Fruit fly (Drosophila melanogaster) whole organism, embryonic: ENCODE results near the gene AstC.

ENCODE experiments used
- Adf1 ChIP-seq: fragments of 200-800 bp; sonication (Bioruptor generic); IDR thresholded peaks from 2 replicates; pipeline ENCODE4 v1.3.6; 2022; ENCODE audit warnings: missing biosample characterization, missing genetic modification characterization
- Antp ChIP-seq: fragments of 200-800 bp; sonication (Bioruptor generic); optimal IDR thresholded peaks from 3 replicates; lab custom pipeline; 2016; ENCODE audit warnings: missing biosample characterization, missing genetic modification characterization
- CG10543 ChIP-seq: fragments of 200-800 bp; sonication (Bioruptor generic); optimal IDR thresholded peaks from 3 replicates; lab custom pipeline; 2017; ENCODE audit warnings: missing biosample characterization, mild to moderate bottlenecking, missing genetic modification characterization, moderate library complexity
- CG11247 ChIP-seq: fragments of 200-800 bp; sonication (Bioruptor generic); IDR thresholded peaks from 2 replicates; pipeline ENCODE4 v1.3.6; 2022; ENCODE audit warnings: missing biosample characterization, missing genetic modification characterization
- CG11456 ChIP-seq: fragments of 200-800 bp; sonication (Bioruptor generic); IDR thresholded peaks from 3 replicates; pipeline ENCODE4 v1.3.6; 2022; ENCODE audit warnings: missing biosample characterization, missing genetic modification characterization
- CG11504 ChIP-seq: fragments of 200-800 bp; sonication (Bioruptor generic); optimal IDR thresholded peaks from 3 replicates; lab custom pipeline; 2019; ENCODE audit warnings: missing biosample characterization, mild to moderate bottlenecking, missing genetic modification characterization, moderate library complexity
- CG11560 ChIP-seq: fragments of 200-800 bp; sonication (Bioruptor generic); IDR thresholded peaks from 3 replicates; pipeline ENCODE4 v1.3.6; 2022; ENCODE audit warnings: missing biosample characterization, missing genetic modification characterization
- CG12236 ChIP-seq: fragments of 200-800 bp; sonication (Bioruptor generic); optimal IDR thresholded peaks from 2 replicates; lab custom pipeline; 2016; ENCODE audit warnings: missing biosample characterization, missing genetic modification characterization
- CG1233 ChIP-seq: fragments of 200-800 bp; sonication (Bioruptor generic); optimal IDR thresholded peaks from 4 replicates; lab custom pipeline; 2018; ENCODE audit warnings: missing biosample characterization, mild to moderate bottlenecking, missing genetic modification characterization
- CG13296 ChIP-seq: fragments of 200-800 bp; sonication (Bioruptor generic); optimal IDR thresholded peaks from 3 replicates; lab custom pipeline; 2018; ENCODE audit warnings: missing biosample characterization, mild to moderate bottlenecking, missing genetic modification characterization
- CG13894 ChIP-seq: fragments of 200-800 bp; sonication (Bioruptor generic); optimal IDR thresholded peaks from 3 replicates; lab custom pipeline; 2018; ENCODE audit warnings: missing biosample characterization, mild to moderate bottlenecking, missing genetic modification characterization, moderate library complexity
- CG14667 ChIP-seq: fragments of 200-800 bp; sonication (Bioruptor generic); IDR thresholded peaks from 2 replicates; pipeline ENCODE4 v1.3.6; 2022; ENCODE audit warnings: missing biosample characterization, missing genetic modification characterization
- CG14710 ChIP-seq: fragments of 200-800 bp; sonication (Bioruptor generic); optimal IDR thresholded peaks from 3 replicates; lab custom pipeline; 2019; ENCODE audit warnings: missing biosample characterization, mild to moderate bottlenecking, missing genetic modification characterization, moderate library complexity
- CG1529 ChIP-seq: fragments of 200-800 bp; sonication (Bioruptor generic); optimal IDR thresholded peaks from 3 replicates; lab custom pipeline; 2018; ENCODE audit warnings: missing biosample characterization, missing genetic modification characterization
- CG1602 ChIP-seq: fragments of 200-800 bp; sonication (Bioruptor generic); optimal IDR thresholded peaks from 3 replicates; lab custom pipeline; 2016; ENCODE audit warnings: missing biosample characterization, missing genetic modification characterization
- CG33557 ChIP-seq: fragments of 200-800 bp; sonication (Bioruptor generic); optimal IDR thresholded peaks from 2 replicates; lab custom pipeline; 2019; ENCODE audit warnings: missing biosample characterization, mild to moderate bottlenecking, missing genetic modification characterization, moderate library complexity
- CG3847 ChIP-seq: fragments of 200-800 bp; sonication (Bioruptor generic); IDR thresholded peaks from 2 replicates; pipeline ENCODE4 v1.3.6; 2022; ENCODE audit warnings: missing biosample characterization, missing genetic modification characterization
- CG8765 ChIP-seq: fragments of 200-800 bp; sonication (Bioruptor generic); IDR thresholded peaks from 2 replicates; pipeline ENCODE4 v1.3.6; 2022; ENCODE audit warnings: missing biosample characterization, missing genetic modification characterization
- Doc3 ChIP-seq: fragments of 200-800 bp; sonication (Bioruptor generic); IDR thresholded peaks from 3 replicates; pipeline ENCODE4 v1.3.6; 2022; ENCODE audit warnings: missing biosample characterization, missing genetic modification characterization; ENCODE audit not compliant: partially characterized antibody
- E2f1 ChIP-seq: fragments of 200-800 bp; sonication (Bioruptor generic); IDR thresholded peaks from 2 replicates; pipeline ENCODE4 v1.3.6; 2022; ENCODE audit warnings: missing biosample characterization, missing genetic modification characterization
- HLH3B ChIP-seq: fragments of 200-800 bp; sonication (Bioruptor generic); IDR thresholded peaks from 2 replicates; pipeline ENCODE4 v1.3.6; 2022; ENCODE audit warnings: missing biosample characterization, missing genetic modification characterization
- HLHmδ ChIP-seq: fragments of 200-800 bp; sonication (Bioruptor generic); optimal IDR thresholded peaks from 2 replicates; lab custom pipeline; 2018; ENCODE audit warnings: missing biosample characterization, mild to moderate bottlenecking, missing genetic modification characterization, moderate library complexity
- Hr3 ChIP-seq: fragments of 200-800 bp; sonication (Bioruptor generic); optimal IDR thresholded peaks from 3 replicates; lab custom pipeline; 2016; ENCODE audit warnings: missing biosample characterization, missing genetic modification characterization
- Hr51 ChIP-seq, 2 experiments: fragments of 200-800 bp; sonication (Bioruptor generic); optimal IDR thresholded peaks; 2 replicates in 1 of 2; 3 replicates in 1 of 2; lab custom pipeline; 2016 to 2018; ENCODE audit warnings: missing biosample characterization in 2 of 2, missing genetic modification characterization in 2 of 2, mild to moderate bottlenecking in 1 of 2, moderate library complexity in 1 of 2
- Jarid2 ChIP-seq: fragments of 200-800 bp; sonication (Bioruptor generic); optimal IDR thresholded peaks from 3 replicates; lab custom pipeline; 2017; ENCODE audit warnings: mild to moderate bottlenecking, missing biosample characterization, missing genetic modification reagents, missing genetic modification characterization
- MBD-R2 ChIP-seq: fragments of 200-800 bp; sonication (Bioruptor generic); IDR thresholded peaks from 2 replicates; pipeline ENCODE4 v1.3.6; 2022; ENCODE audit warnings: missing biosample characterization, missing genetic modification characterization
- Ravus ChIP-seq: fragments of 200-800 bp; sonication (Bioruptor generic); IDR thresholded peaks from 2 replicates; pipeline ENCODE4 v1.3.6; 2022; ENCODE audit warnings: missing biosample characterization, missing genetic modification characterization
- Sox100B ChIP-seq: fragments of 200-800 bp; sonication (Bioruptor generic); optimal IDR thresholded peaks from 3 replicates; lab custom pipeline; 2018; ENCODE audit warnings: missing biosample characterization, mild to moderate bottlenecking, missing genetic modification characterization
- Usf ChIP-seq: fragments of 200-800 bp; sonication (Bioruptor generic); optimal IDR thresholded peaks from 2 replicates; lab custom pipeline; 2017; ENCODE audit warnings: missing genotype, missing biosample characterization, missing genetic modification characterization
- ap ChIP-seq: fragments of 200-800 bp; sonication (Bioruptor generic); IDR thresholded peaks from 2 replicates; pipeline ENCODE4 v1.3.6; 2022; ENCODE audit warnings: missing biosample characterization, missing genetic modification characterization
- bcd ChIP-seq: fragments of 200-800 bp; sonication (Bioruptor generic); optimal IDR thresholded peaks from 2 replicates; lab custom pipeline; 2017; ENCODE audit warnings: missing biosample characterization, mild to moderate bottlenecking, missing genetic modification characterization
- corto ChIP-seq: fragments of 200-800 bp; sonication (Bioruptor generic); optimal IDR thresholded peaks from 2 replicates; lab custom pipeline; 2016; ENCODE audit warnings: missing biosample characterization, mild to moderate bottlenecking, missing genetic modification characterization, moderate library complexity
- dimm ChIP-seq: fragments of 200-800 bp; sonication (Bioruptor generic); IDR thresholded peaks from 2 replicates; pipeline ENCODE4 v1.3.6; 2022; ENCODE audit warnings: missing biosample characterization, missing genetic modification characterization
- emc ChIP-seq: fragments of 200-800 bp; sonication (Bioruptor generic); optimal IDR thresholded peaks from 2 replicates; lab custom pipeline; 2016; ENCODE audit warnings: missing biosample characterization, missing genetic modification characterization
- gcm2 ChIP-seq: fragments of 200-800 bp; sonication (Bioruptor generic); optimal IDR thresholded peaks from 2 replicates; lab custom pipeline; 2016; ENCODE audit warnings: missing biosample characterization, missing genetic modification characterization
- lbe ChIP-seq: fragments of 200-800 bp; sonication (Bioruptor generic); optimal IDR thresholded peaks from 2 replicates; lab custom pipeline; 2016; ENCODE audit warnings: missing biosample characterization, mild to moderate bottlenecking, missing genetic modification characterization
- lola ChIP-seq, 3 experiments: fragments of >200 bp in 2 of 3; fragments of 200-800 bp in 1 of 3; sonication (Bioruptor generic) in 1 of 3; optimal IDR thresholded peaks; 2 replicates each; lab custom pipeline; 2017 to 2019; ENCODE audit warnings: missing biosample characterization in 3 of 3, missing genetic modification characterization in 3 of 3, mild to moderate bottlenecking in 1 of 3, moderate library complexity in 1 of 3
- mld ChIP-seq: fragments of 200-800 bp; sonication (Bioruptor generic); IDR thresholded peaks from 3 replicates; pipeline ENCODE4 v1.3.6; 2022; ENCODE audit warnings: missing biosample characterization, missing genetic modification characterization; ENCODE audit not compliant: partially characterized antibody
- nom ChIP-seq: fragments of 200-800 bp; sonication (Bioruptor generic); optimal IDR thresholded peaks from 2 replicates; lab custom pipeline; 2017; ENCODE audit warnings: missing biosample characterization, missing genetic modification characterization, mild to moderate bottlenecking, moderate library complexity, missing genetic modification reagents
- org-1 ChIP-seq: fragments of 200-800 bp; sonication (Bioruptor generic); optimal IDR thresholded peaks from 2 replicates; lab custom pipeline; 2017; ENCODE audit warnings: missing biosample characterization, missing genetic modification characterization
- pfk ChIP-seq: fragments of 200-800 bp; sonication (Bioruptor generic); optimal IDR thresholded peaks from 2 replicates; lab custom pipeline; 2018; ENCODE audit warnings: missing biosample characterization, mild to moderate bottlenecking, missing genetic modification characterization, moderate library complexity
- pita ChIP-seq: fragments of 200-800 bp; sonication (Bioruptor generic); optimal IDR thresholded peaks from 2 replicates; lab custom pipeline; 2017; ENCODE audit warnings: missing biosample characterization, mild to moderate bottlenecking, missing genetic modification characterization
- pros ChIP-seq: fragments of 200-800 bp; sonication (Bioruptor generic); optimal IDR thresholded peaks from 3 replicates; lab custom pipeline; 2019; ENCODE audit warnings: missing biosample characterization, mild to moderate bottlenecking, missing genetic modification characterization, moderate library complexity
- psq ChIP-seq: fragments of 200-800 bp; sonication (Bioruptor generic); optimal IDR thresholded peaks from 2 replicates; lab custom pipeline; 2017; ENCODE audit warnings: missing biosample characterization, missing genetic modification characterization
- ranshi ChIP-seq: fragments of 200-800 bp; sonication (Bioruptor generic); IDR thresholded peaks from 2 replicates; pipeline ENCODE4 v1.3.6; 2022; ENCODE audit warnings: missing biosample characterization, missing genetic modification characterization
- schlank ChIP-seq: fragments of 200-800 bp; sonication (Bioruptor generic); optimal IDR thresholded peaks from 2 replicates; lab custom pipeline; 2018; ENCODE audit warnings: missing biosample characterization, mild to moderate bottlenecking, missing genetic modification characterization
- seq ChIP-seq: fragments of 200-800 bp; sonication (Bioruptor generic); IDR thresholded peaks from 2 replicates; pipeline ENCODE4 v1.3.6; 2022; ENCODE audit warnings: missing biosample characterization, missing genetic modification characterization
- tap ChIP-seq: fragments of 200-800 bp; optimal IDR thresholded peaks from 3 replicates; lab custom pipeline; 2019; ENCODE audit warnings: missing biosample characterization, mild to moderate bottlenecking, missing genetic modification characterization, moderate library complexity
- tio ChIP-seq: fragments of 200-800 bp; sonication (Bioruptor generic); optimal IDR thresholded peaks from 2 replicates; lab custom pipeline; 2017; ENCODE audit warnings: missing biosample characterization, missing genetic modification characterization, inconsistent platforms

AstC gene

dm6 chr2L:11044678-11045466 lies 36.3 kb downstream of the AstC start (continued):
- TF ChIP-seq CG1602 (no peak), corto (peak; percentile 71), emc (no peak), CG11504 (tag; lab: Kevin White, UChicago) (peak; percentile 47), Antp (GFP tag; lab: Kevin White, UChicago) (no peak), Hr51 (GFP tag; optimal IDR thresholded peaks at IDR 0.05; lab: Kevin White, UChicago) (peak in 1 of 2 experiments; percentile 28), Sox100B (GFP tag; lab: Kevin White, UChicago) (peak; percentile 14), CG33557 (GFP tag; lab: Kevin White, UChicago) (peak; percentile 64), CG1233 (GFP tag; lab: Kevin White, UChicago) (peak; percentile 61), CG12236 (no peak), Adf1 (GFP tag; lab: Robert Waterston, UW) (peak; percentile 71), Hr3 (GFP tag; lab: Kevin White, UChicago) (no peak), Ravus (GFP tag; lab: Robert Waterston, UW) (no peak), seq (GFP tag; lab: Robert Waterston, UW) (peak; percentile 46; the same call in 1 of the 2 replicates), org-1 (peak; percentile 55), lola (GFP tag; optimal IDR thresholded peaks at IDR 0.05; lab: Kevin White, UChicago) (peak in 1 of 3 experiments; percentile 40), Jarid2 (no peak), dimm (GFP tag; lab: Robert Waterston, UW) (no peak), CG11560 (no peak), mld (GFP tag; lab: Robert Waterston, UW) (no peak), tap (tag; lab: Kevin White, UChicago) (peak; percentile 25), lbe (peak; percentile 53), gcm2 (GFP tag; lab: Kevin White, UChicago) (no peak), HLH3B (GFP tag; lab: Robert Waterston, UW) (no peak; the same call in 1 of the 2 replicates), CG13296 (GFP tag; lab: Kevin White, UChicago) (peak; percentile 62), pita (GFP tag; lab: Kevin White, UChicago) (no peak), CG3847 (GFP tag; lab: Robert Waterston, UW) (0 out of 2 replicates have a peak, but pooled peaks have one; percentile 6), CG11247 (no peak), CG8765 (no peak), HLHmδ (GFP tag; lab: Kevin White, UChicago) (peak; percentile 19), pfk (GFP tag; lab: Kevin White, UChicago) (peak; percentile 36), CG13894 (tag; lab: Kevin White, UChicago) (no peak), bcd (GFP tag; lab: Kevin White, UChicago) (peak; percentile 27), ranshi (GFP tag; lab: Robert Waterston, UW) (no peak), MBD-R2 (GFP tag; lab: Robert Waterston, UW) (no peak), ap (GFP tag; lab: Robert Waterston, UW) (no peak), CG10543 (GFP tag; lab: Kevin White, UChicago) (peak; percentile 76), Doc3 (no peak), E2f1 (GFP tag; lab: Robert Waterston, UW) (no peak), Usf (GFP tag; lab: Kevin White, UChicago) (no peak), CG14710 (peak; percentile 17), CG1529 (GFP tag; lab: Kevin White, UChicago) (peak; percentile 67), CG11456 (GFP tag; lab: Robert Waterston, UW) (no peak), pros (GFP tag; lab: Kevin White, UChicago) (no peak), schlank (no peak), tio (GFP tag; lab: Kevin White, UChicago) (peak; percentile 45), CG14667 (GFP tag; lab: Robert Waterston, UW) (no peak), psq (GFP tag; lab: Kevin White, UChicago) (no peak), nom (GFP tag; lab: Kevin White, UChicago) (peak; percentile 49)
